Fruit fly (Drosophila melanogaster) whole organism, embryonic: ENCODE results near the gene CG32708.

ENCODE experiments used
- Atf-2 ChIP-seq: fragments of 200-800 bp; sonication (Bioruptor generic); optimal IDR thresholded peaks from 2 replicates; lab custom pipeline; 2016; ENCODE audit warnings: missing biosample characterization, missing genetic modification characterization
- BEAF-32 ChIP-seq: fragments of 200-800 bp; sonication (Bioruptor generic); optimal IDR thresholded peaks from 3 replicates; lab custom pipeline; 2017; ENCODE audit warnings: missing biosample characterization, missing genetic modification characterization, mild to moderate bottlenecking, moderate library complexity, missing genetic modification reagents
- Blimp-1 ChIP-seq: fragments of 200-800 bp; sonication (Bioruptor generic); optimal IDR thresholded peaks from 3 replicates; lab custom pipeline; 2018; ENCODE audit warnings: missing biosample characterization, missing genetic modification characterization, mild to moderate bottlenecking, moderate library complexity, missing genetic modification reagents
- Bteb2 ChIP-seq: fragments of 200-800 bp; sonication (Bioruptor generic); optimal IDR thresholded peaks from 2 replicates; lab custom pipeline; 2016; ENCODE audit warnings: missing biosample characterization, missing genetic modification characterization
- CG1024 ChIP-seq: fragments of 200-800 bp; sonication (Bioruptor generic); IDR thresholded peaks from 2 replicates; pipeline ENCODE4 v1.3.6; 2022; ENCODE audit warnings: missing biosample characterization, missing genetic modification characterization
- CG13424 ChIP-seq: fragments of 200-800 bp; sonication (Bioruptor generic); optimal IDR thresholded peaks from 2 replicates; lab custom pipeline; 2019; ENCODE audit warnings: missing biosample characterization, mild to moderate bottlenecking, missing genetic modification characterization, moderate library complexity
- CG15269 ChIP-seq: fragments of 200-800 bp; sonication (Bioruptor generic); optimal IDR thresholded peaks from 2 replicates; lab custom pipeline; 2018; ENCODE audit warnings: missing biosample characterization, mild to moderate bottlenecking, missing genetic modification characterization, moderate library complexity
- CG17385 ChIP-seq: fragments of 200-800 bp; sonication (Bioruptor generic); optimal IDR thresholded peaks from 3 replicates; lab custom pipeline; 2018; ENCODE audit warnings: missing biosample characterization, mild to moderate bottlenecking, missing genetic modification characterization
- CG2712 ChIP-seq: fragments of 200-800 bp; optimal IDR thresholded peaks from 3 replicates; lab custom pipeline; 2019; ENCODE audit warnings: missing biosample characterization, mild to moderate bottlenecking, missing genetic modification characterization, moderate library complexity
- CG33213 ChIP-seq: fragments of 200-800 bp; sonication (Bioruptor generic); optimal IDR thresholded peaks from 3 replicates; lab custom pipeline; 2016; ENCODE audit warnings: missing biosample characterization, missing genetic modification characterization
- CG33557 ChIP-seq: fragments of 200-800 bp; sonication (Bioruptor generic); optimal IDR thresholded peaks from 2 replicates; lab custom pipeline; 2019; ENCODE audit warnings: missing biosample characterization, mild to moderate bottlenecking, missing genetic modification characterization, moderate library complexity
- CG34224 ChIP-seq: fragments of 200-800 bp; sonication (Bioruptor generic); IDR thresholded peaks from 3 replicates; pipeline ENCODE4 v1.3.6; 2022; ENCODE audit warnings: missing biosample characterization, missing genetic modification characterization; ENCODE audit not compliant: partially characterized antibody
- CG4404 ChIP-seq: fragments of 200-800 bp; sonication (Bioruptor generic); IDR thresholded peaks from 2 replicates; pipeline ENCODE4 v1.3.6; 2022; ENCODE audit warnings: missing biosample characterization, missing genetic modification characterization
- CG6175 ChIP-seq: fragments of 200-800 bp; sonication (Bioruptor generic); IDR thresholded peaks from 3 replicates; pipeline ENCODE4 v1.3.6; 2022; ENCODE audit warnings: missing biosample characterization, missing genetic modification characterization
- CG8388 ChIP-seq: fragments of 200-800 bp; sonication (Bioruptor generic); optimal IDR thresholded peaks from 2 replicates; lab custom pipeline; 2019; ENCODE audit warnings: missing biosample characterization, mild to moderate bottlenecking, missing genetic modification characterization, moderate library complexity
- CG8478 ChIP-seq: fragments of >200 bp; optimal IDR thresholded peaks from 2 replicates; lab custom pipeline; 2018
- CG9797 ChIP-seq: fragments of 200-800 bp; sonication (Bioruptor generic); optimal IDR thresholded peaks from 3 replicates; lab custom pipeline; 2018; ENCODE audit warnings: missing biosample characterization, mild to moderate bottlenecking, missing genetic modification characterization
- CHES-1-like ChIP-seq: fragments of 200-800 bp; sonication (Bioruptor generic); optimal IDR thresholded peaks from 2 replicates; lab custom pipeline; 2016; ENCODE audit warnings: missing biosample characterization, missing genetic modification characterization
- D19A ChIP-seq: fragments of 200-800 bp; optimal IDR thresholded peaks from 3 replicates; lab custom pipeline; 2019; ENCODE audit warnings: missing biosample characterization, mild to moderate bottlenecking, missing genetic modification characterization, moderate library complexity
- Fer3 ChIP-seq: fragments of 200-800 bp; sonication (Bioruptor generic); optimal IDR thresholded peaks from 2 replicates; lab custom pipeline; 2018; ENCODE audit warnings: missing biosample characterization, mild to moderate bottlenecking, missing genetic modification characterization, moderate library complexity
- HmgD ChIP-seq: fragments of 200-800 bp; sonication (Bioruptor generic); optimal IDR thresholded peaks from 3 replicates; lab custom pipeline; 2016; ENCODE audit warnings: missing biosample characterization, missing genetic modification characterization
- Mes4 ChIP-seq: fragments of 200-800 bp; sonication (Bioruptor generic); optimal IDR thresholded peaks from 2 replicates; lab custom pipeline; 2016; ENCODE audit warnings: missing biosample characterization, missing genetic modification characterization
- NFAT ChIP-seq: fragments of 200-800 bp; sonication (Bioruptor generic); IDR thresholded peaks from 2 replicates; pipeline ENCODE4 v1.3.6; 2022; ENCODE audit warnings: missing biosample characterization, missing genetic modification characterization
- Opbp ChIP-seq: fragments of 200-800 bp; sonication (Bioruptor generic); IDR thresholded peaks from 3 replicates; pipeline ENCODE4 v1.3.6; 2022; ENCODE audit warnings: missing biosample characterization, missing genetic modification characterization; ENCODE audit not compliant: partially characterized antibody
- Scr ChIP-seq: fragments of 200-800 bp; sonication (Bioruptor generic); IDR thresholded peaks from 2 replicates; pipeline ENCODE4 v1.3.6; 2022; ENCODE audit warnings: missing biosample characterization, missing genetic modification characterization; ENCODE audit not compliant: partially characterized antibody
- ato ChIP-seq: fragments of 200-800 bp; sonication (Bioruptor generic); IDR thresholded peaks from 2 replicates; pipeline ENCODE4 v1.3.6; 2022; ENCODE audit warnings: missing biosample characterization, missing genetic modification characterization; ENCODE audit not compliant: partially characterized antibody
- bbx ChIP-seq: fragments of 200-800 bp; sonication (Bioruptor generic); IDR thresholded peaks from 2 replicates; pipeline ENCODE4 v1.3.6; 2022; ENCODE audit warnings: missing biosample characterization, missing genetic modification characterization; ENCODE audit not compliant: partially characterized antibody
- bsh ChIP-seq, 2 experiments: fragments of 200-800 bp; sonication (Bioruptor generic); optimal IDR thresholded peaks; 2 replicates each; lab custom pipeline; 2017 to 2018; ENCODE audit warnings: mild to moderate bottlenecking in 2 of 2, missing biosample characterization in 2 of 2, missing genetic modification characterization in 2 of 2, moderate library complexity in 1 of 2
- btn ChIP-seq: fragments of 200-800 bp; sonication (Bioruptor generic); optimal IDR thresholded peaks from 2 replicates; lab custom pipeline; 2016; ENCODE audit warnings: missing biosample characterization, missing genetic modification characterization
- caup ChIP-seq: fragments of 200-800 bp; sonication (Bioruptor generic); optimal IDR thresholded peaks from 3 replicates; lab custom pipeline; 2017; ENCODE audit warnings: missing biosample characterization, mild to moderate bottlenecking, missing genetic modification characterization, moderate library complexity; ENCODE audit not compliant: severe bottlenecking
- chn ChIP-seq: fragments of 200-800 bp; sonication (Bioruptor generic); optimal IDR thresholded peaks from 2 replicates; lab custom pipeline; 2016; ENCODE audit warnings: missing biosample characterization, missing genetic modification characterization
- corto ChIP-seq: fragments of 200-800 bp; sonication (Bioruptor generic); optimal IDR thresholded peaks from 2 replicates; lab custom pipeline; 2016; ENCODE audit warnings: missing biosample characterization, mild to moderate bottlenecking, missing genetic modification characterization, moderate library complexity
- dpn ChIP-seq, 2 experiments: fragments of 200-800 bp; sonication (Bioruptor generic); optimal IDR thresholded peaks; 3 replicates each; lab custom pipeline; 2016; ENCODE audit warnings: missing biosample characterization in 2 of 2, missing genetic modification characterization in 2 of 2
- ftz-f1 ChIP-seq: fragments of 200-800 bp; sonication (Bioruptor generic); optimal IDR thresholded peaks from 2 replicates; lab custom pipeline; 2016; ENCODE audit warnings: missing biosample characterization, missing genetic modification characterization
- gce ChIP-seq: fragments of 200-800 bp; sonication (Bioruptor generic); IDR thresholded peaks from 3 replicates; pipeline ENCODE4 v1.3.6; 2022; ENCODE audit warnings: missing biosample characterization, missing genetic modification characterization
- grau ChIP-seq: fragments of 200-800 bp; optimal IDR thresholded peaks from 3 replicates; lab custom pipeline; 2019; ENCODE audit warnings: missing biosample characterization, mild to moderate bottlenecking, missing genetic modification characterization, moderate library complexity
- kni ChIP-seq: fragments of 200-800 bp; sonication (Bioruptor generic); optimal IDR thresholded peaks from 3 replicates; lab custom pipeline; 2017; ENCODE audit warnings: mild to moderate bottlenecking, missing biosample characterization, missing genetic modification reagents, missing genetic modification characterization
- lmd ChIP-seq: fragments of 200-800 bp; sonication (Bioruptor generic); IDR thresholded peaks from 2 replicates; pipeline ENCODE4 v1.3.6; 2022; ENCODE audit warnings: missing biosample characterization, missing genetic modification characterization
- nerfin-2 ChIP-seq: fragments of 200-800 bp; sonication (Bioruptor generic); IDR thresholded peaks from 2 replicates; pipeline ENCODE4 v1.3.6; 2022; ENCODE audit warnings: missing biosample characterization, missing genetic modification characterization; ENCODE audit not compliant: partially characterized antibody
- pita ChIP-seq: fragments of 200-800 bp; sonication (Bioruptor generic); optimal IDR thresholded peaks from 2 replicates; lab custom pipeline; 2017; ENCODE audit warnings: missing biosample characterization, mild to moderate bottlenecking, missing genetic modification characterization
- pzg ChIP-seq: fragments of 200-800 bp; sonication (Bioruptor generic); optimal IDR thresholded peaks from 3 replicates; lab custom pipeline; 2018; ENCODE audit warnings: missing biosample characterization, mild to moderate bottlenecking, missing genetic modification characterization, moderate library complexity
- tgo ChIP-seq: fragments of 200-800 bp; sonication (Bioruptor generic); IDR thresholded peaks from 3 replicates; pipeline ENCODE4 v1.3.6; 2022; ENCODE audit warnings: missing biosample characterization, missing genetic modification characterization
- tll ChIP-seq, 2 experiments: fragments of 200-800 bp in 1 of 2; fragments of >200 bp in 1 of 2; sonication (Bioruptor generic) in 1 of 2; optimal IDR thresholded peaks; 2 replicates each; lab custom pipeline; 2017 to 2019; ENCODE audit warnings: missing biosample characterization in 2 of 2, missing genetic modification characterization in 2 of 2, mild to moderate bottlenecking in 1 of 2, moderate library complexity in 1 of 2
- trem ChIP-seq: fragments of 200-800 bp; optimal IDR thresholded peaks from 3 replicates; lab custom pipeline; 2019; ENCODE audit warnings: missing biosample characterization, mild to moderate bottlenecking, missing genetic modification characterization, moderate library complexity
- vfl ChIP-seq: fragments of 200-800 bp; sonication (Bioruptor generic); optimal IDR thresholded peaks from 2 replicates; lab custom pipeline; 2016; ENCODE audit warnings: missing biosample characterization, missing genetic modification characterization
- vnd ChIP-seq: fragments of 200-800 bp; sonication (Bioruptor generic); IDR thresholded peaks from 3 replicates; pipeline ENCODE4 v1.3.6; 2022; ENCODE audit warnings: missing biosample characterization, missing genetic modification characterization; ENCODE audit not compliant: partially characterized antibody
- vvl ChIP-seq: fragments of 200-800 bp; sonication (Bioruptor generic); IDR thresholded peaks from 2 replicates; pipeline ENCODE4 v1.3.6; 2022; ENCODE audit warnings: missing biosample characterization, missing genetic modification characterization
- wor ChIP-seq: fragments of 200-800 bp; sonication (Bioruptor generic); IDR thresholded peaks from 2 replicates; pipeline ENCODE4 v1.3.6; 2022; ENCODE audit warnings: missing biosample characterization, missing genetic modification characterization
- zen2 ChIP-seq: fragments of 200-800 bp; sonication (Bioruptor generic); IDR thresholded peaks from 3 replicates; pipeline ENCODE4 v1.3.6; 2022; ENCODE audit warnings: missing biosample characterization, missing genetic modification characterization; ENCODE audit not compliant: partially characterized antibody
- zfh2 ChIP-seq: fragments of 200-800 bp; sonication (Bioruptor generic); optimal IDR thresholded peaks from 2 replicates; lab custom pipeline; 2016; ENCODE audit warnings: missing biosample characterization, missing genetic modification characterization

The CG32708 gene

DNA sequence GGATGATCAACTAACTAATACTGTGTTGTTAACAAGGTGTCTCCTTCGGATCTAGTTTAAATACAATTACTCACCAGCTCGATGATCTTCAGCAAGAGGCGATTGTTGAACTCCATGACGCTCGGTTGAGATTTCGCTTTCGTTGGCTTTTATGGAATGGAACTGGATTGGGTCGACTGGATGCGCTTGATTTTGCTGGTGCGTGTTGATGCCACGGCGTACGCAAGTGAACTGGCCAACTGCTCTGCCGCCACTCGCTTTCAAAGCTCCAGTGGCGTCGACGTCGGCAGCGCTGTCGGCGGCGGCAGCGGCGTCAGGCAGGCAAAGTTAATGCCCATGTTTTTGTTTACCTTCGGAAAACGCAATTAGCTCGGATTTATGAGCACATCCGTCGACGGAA lies 7.5 kb upstream of the CG32708 start, which contains the start of gene CG44325 (continued):
- TF ChIP-seq pzg, result no peak
- TF ChIP-seq nerfin-2 (GFP tag; lab: Robert Waterston, UW), result no peak
- peak; percentile 16 for TF ChIP-seq ftz-f1 (GFP tag; lab: Kevin White, UChicago)
- no peak for TF ChIP-seq Mes4 (GFP tag; lab: Kevin White, UChicago)
- peak; percentile 65; the same call in 1 of the 3 replicates for TF ChIP-seq CG6175 (GFP tag; lab: Robert Waterston, UW)
- TF ChIP-seq vvl (GFP tag; lab: Robert Waterston, UW), result peak; percentile 58; the same call in 1 of the 2 replicates
- no peak for TF ChIP-seq trem (tag; lab: Kevin White, UChicago)
- TF ChIP-seq corto (GFP tag; lab: Kevin White, UChicago), result no peak
- no peak for TF ChIP-seq CG13424 (tag; lab: Kevin White, UChicago)
- TF ChIP-seq vfl (GFP tag; lab: Kevin White, UChicago), result no peak
- TF ChIP-seq zfh2 (GFP tag; lab: Kevin White, UChicago), result no peak
- TF ChIP-seq CG33557 (GFP tag; lab: Kevin White, UChicago), result no peak
- TF ChIP-seq CG33213 (GFP tag; lab: Kevin White, UChicago), result no peak
- peak; percentile 29 for TF ChIP-seq caup
- no peak for TF ChIP-seq CG15269 (tag; lab: Kevin White, UChicago)
- TF ChIP-seq tgo (GFP tag; lab: Robert Waterston, UW), result no peak
- peak in 1 of 2 experiments; percentile 33 for TF ChIP-seq bsh (GFP tag; optimal IDR thresholded peaks at IDR 0.05; lab: Kevin White, UChicago)
- TF ChIP-seq Blimp-1 (GFP tag; lab: Kevin White, UChicago), result peak; percentile 97
- no peak for TF ChIP-seq Fer3 (tag; lab: Kevin White, UChicago)
- TF ChIP-seq kni (GFP tag; lab: Kevin White, UChicago), result peak; percentile 19
- no peak for TF ChIP-seq Opbp (GFP tag; lab: Robert Waterston, UW)
- TF ChIP-seq CG9797 (GFP tag; lab: Kevin White, UChicago), result no peak
- no peak for TF ChIP-seq D19A (tag; lab: Kevin White, UChicago)
- TF ChIP-seq CHES-1-like (GFP tag; lab: Kevin White, UChicago), result no peak
- no peak for TF ChIP-seq ato (GFP tag; lab: Robert Waterston, UW)
- TF ChIP-seq btn (GFP tag; lab: Kevin White, UChicago), result no peak
- TF ChIP-seq tll (GFP tag; optimal IDR thresholded peaks at IDR 0.05; lab: Kevin White, UChicago), result no peak
- TF ChIP-seq CG8478 (lab: Kevin White, UChicago), result no peak
- TF ChIP-seq bbx, result peak; percentile 37; the same call in 1 of the 2 replicates
- TF ChIP-seq wor (GFP tag; lab: Robert Waterston, UW), result no peak
- no peak for TF ChIP-seq NFAT (GFP tag; lab: Robert Waterston, UW)

DNA sequence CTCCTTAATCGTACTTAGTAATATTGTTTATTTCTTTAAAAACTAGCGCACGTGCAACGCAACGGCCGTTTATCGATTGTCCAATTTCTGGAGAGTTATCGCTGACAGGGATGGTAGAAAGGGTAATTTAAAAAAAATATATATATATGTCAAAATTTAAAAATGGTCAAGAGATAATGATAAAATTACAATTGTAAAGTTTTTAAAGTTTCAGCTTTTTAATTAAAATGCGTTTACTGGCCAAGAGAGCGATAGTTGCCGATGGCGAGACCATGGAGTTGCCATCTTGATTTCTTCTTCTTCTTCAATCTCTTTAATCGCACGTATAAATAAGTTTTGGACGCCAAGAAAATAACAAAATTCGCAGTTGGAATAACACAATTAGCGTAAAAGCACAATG lies 4.8 kb upstream of the CG32708 start, which contains the start of the genes CG7246 and HP1b:
Gene CG7246 (minus strand): TSS at position 96 of the 400 bp plus-strand sequence.
Gene HP1b (plus strand): TSS at position 102 of the 400 bp plus-strand sequence.
- TF ChIP-seq CG4404 (GFP tag; lab: Robert Waterston, UW) (peak; percentile 60), BEAF-32 (GFP tag; lab: Kevin White, UChicago) (peak; percentile 73), HmgD (GFP tag; lab: Kevin White, UChicago) (no peak), dpn (GFP tag; optimal IDR thresholded peaks at IDR 0.05; lab: Kevin White, UChicago) (peak; percentile 50 to 59), chn (GFP tag; lab: Kevin White, UChicago) (no peak), gce (no peak), lmd (GFP tag; lab: Robert Waterston, UW) (peak; percentile 71), CG34224 (GFP tag; lab: Robert Waterston, UW) (peak; percentile 75), Scr (GFP tag; lab: Robert Waterston, UW) (peak; percentile 86), ftz-f1 (GFP tag; lab: Kevin White, UChicago) (peak; percentile 49), vnd (GFP tag; lab: Robert Waterston, UW) (peak; percentile 68), pita (no peak), CG8388 (GFP tag; lab: Kevin White, UChicago) (peak; percentile 50), grau (tag; lab: Kevin White, UChicago) (peak; percentile 69), CG2712 (peak; percentile 82), CG1024 (GFP tag; lab: Robert Waterston, UW) (peak; percentile 35; the same call in 1 of the 2 replicates), CG17385 (GFP tag; lab: Kevin White, UChicago) (peak; percentile 95), Atf-2 (GFP tag; lab: Kevin White, UChicago) (no peak), Bteb2 (GFP tag; lab: Kevin White, UChicago) (peak; percentile 46), zen2 (GFP tag; lab: Robert Waterston, UW) (peak; percentile 54; the same call in 1 of the 3 replicates)
